Fruit fly (Drosophila melanogaster) whole organism, prepupa: ENCODE data around the gene Inx2.
A peak's percentile ranks its signal among the peaks of the same experiment; 100 is the strongest.

Source experiments
- CG10631 ChIP-seq: fragments of 200-800 bp; sonication (Bioruptor generic); optimal IDR thresholded peaks from 2 replicates; lab custom pipeline; 2016; ENCODE audit warnings: missing biosample characterization, missing genetic modification characterization
- CG10669 ChIP-seq: fragments of 200-800 bp; sonication (Bioruptor generic); optimal IDR thresholded peaks from 3 replicates; lab custom pipeline; 2018; ENCODE audit warnings: missing biosample characterization, mild to moderate bottlenecking, missing genetic modification characterization, moderate library complexity
- CG11294 ChIP-seq: fragments of 200-800 bp; sonication (Bioruptor generic); IDR thresholded peaks from 2 replicates; pipeline ENCODE4 v1.3.6; 2022; ENCODE audit warnings: missing biosample characterization, missing genetic modification characterization
- CG11762 ChIP-seq: fragments of 200-800 bp; sonication (Bioruptor generic); optimal IDR thresholded peaks from 3 replicates; lab custom pipeline; 2016; ENCODE audit warnings: missing biosample characterization, missing genetic modification characterization; ENCODE audit not compliant: insufficient read depth
- CG11902 ChIP-seq: fragments of 200-800 bp; sonication (Bioruptor generic); optimal IDR thresholded peaks from 3 replicates; lab custom pipeline; 2016; ENCODE audit warnings: missing biosample characterization, missing genetic modification characterization
- CG1621 ChIP-seq: fragments of 200-800 bp; sonication (Bioruptor generic); optimal IDR thresholded peaks from 3 replicates; lab custom pipeline; 2018; ENCODE audit warnings: missing biosample characterization, mild to moderate bottlenecking, missing genetic modification characterization
- CG3032 ChIP-seq: fragments of 200-800 bp; optimal IDR thresholded peaks from 2 replicates; lab custom pipeline; 2019; ENCODE audit warnings: missing biosample characterization, mild to moderate bottlenecking, missing genetic modification characterization, moderate library complexity
- CG31627 ChIP-seq: fragments of 200-800 bp; sonication (Bioruptor generic); optimal IDR thresholded peaks from 3 replicates; lab custom pipeline; 2016; ENCODE audit warnings: missing biosample characterization, missing genetic modification characterization
- CG32006 ChIP-seq: fragments of 200-800 bp; sonication (Bioruptor generic); optimal IDR thresholded peaks from 3 replicates; lab custom pipeline; 2017; ENCODE audit warnings: missing biosample characterization, mild to moderate bottlenecking, missing genetic modification characterization
- CG4318 ChIP-seq: fragments of 200-800 bp; sonication (Bioruptor generic); optimal IDR thresholded peaks from 3 replicates; lab custom pipeline; 2017; ENCODE audit warnings: missing biosample characterization, mild to moderate bottlenecking, missing genetic modification characterization
- CG6163 ChIP-seq: fragments of 200-800 bp; sonication (Bioruptor generic); IDR thresholded peaks from 3 replicates; pipeline ENCODE4 v1.3.6; 2022; ENCODE audit warnings: missing biosample characterization, missing genetic modification characterization
- CG6276 ChIP-seq: fragments of 200-800 bp; sonication (Bioruptor generic); optimal IDR thresholded peaks from 2 replicates; lab custom pipeline; 2017; ENCODE audit warnings: missing biosample characterization, mild to moderate bottlenecking, missing genetic modification characterization
- CG6792 ChIP-seq: fragments of 200-800 bp; sonication (Bioruptor generic); optimal IDR thresholded peaks from 3 replicates; lab custom pipeline; 2016; ENCODE audit warnings: missing biosample characterization, missing genetic modification characterization
- CG6808 ChIP-seq: fragments of 200-800 bp; sonication (Bioruptor generic); optimal IDR thresholded peaks from 3 replicates; lab custom pipeline; 2017; ENCODE audit warnings: missing biosample characterization, missing genetic modification characterization, mild to moderate bottlenecking, moderate library complexity, missing genetic modification reagents
- CG8319 ChIP-seq: fragments of 200-800 bp; sonication (Bioruptor generic); optimal IDR thresholded peaks from 3 replicates; lab custom pipeline; 2016; ENCODE audit warnings: missing biosample characterization, missing genetic modification characterization
- CG8632 ChIP-seq: fragments of 200-800 bp; sonication (Bioruptor generic); optimal IDR thresholded peaks from 3 replicates; lab custom pipeline; 2016; ENCODE audit warnings: missing biosample characterization, missing genetic modification characterization
- CG9139 ChIP-seq: fragments of 200-800 bp; sonication (Bioruptor generic); optimal IDR thresholded peaks from 3 replicates; lab custom pipeline; 2017; ENCODE audit warnings: missing biosample characterization, mild to moderate bottlenecking, missing genetic modification characterization
- Eip75B ChIP-seq: fragments of 200-800 bp; sonication (Bioruptor generic); optimal IDR thresholded peaks from 3 replicates; lab custom pipeline; 2016; ENCODE audit warnings: missing biosample characterization, missing genetic modification characterization
- Eip78C ChIP-seq: fragments of 200-800 bp; sonication (Bioruptor generic); peaks from one replicate; lab custom pipeline; 2016; ENCODE audit warnings: missing biosample characterization, missing genetic modification characterization
- Eip93F ChIP-seq: fragments of 200-800 bp; sonication (Bioruptor generic); optimal IDR thresholded peaks from 2 replicates; lab custom pipeline; 2016; ENCODE audit warnings: missing biosample characterization, mild to moderate bottlenecking, missing genetic modification characterization
- Gug ChIP-seq: fragments of 200-800 bp; sonication (Bioruptor generic); IDR thresholded peaks from 2 replicates; pipeline ENCODE4 v1.3.6; 2022; ENCODE audit warnings: missing biosample characterization, missing genetic modification characterization
- Hr4 ChIP-seq: fragments of 200-800 bp; sonication (Bioruptor generic); optimal IDR thresholded peaks from 3 replicates; lab custom pipeline; 2016; ENCODE audit warnings: missing biosample characterization, missing genetic modification characterization
- Met ChIP-seq: fragments of 200-800 bp; sonication (Bioruptor generic); optimal IDR thresholded peaks from 3 replicates; lab custom pipeline; 2016; ENCODE audit warnings: missing biosample characterization, missing genetic modification characterization
- OdsH ChIP-seq: fragments of 200-800 bp; sonication (Bioruptor generic); optimal IDR thresholded peaks from 3 replicates; lab custom pipeline; 2016; ENCODE audit warnings: missing biosample characterization, missing genetic modification characterization
- Smox ChIP-seq: fragments of 200-800 bp; sonication (Bioruptor generic); optimal IDR thresholded peaks from 3 replicates; lab custom pipeline; 2016; ENCODE audit warnings: missing biosample characterization, missing genetic modification characterization
- Sox102F ChIP-seq: fragments of 200-800 bp; sonication (Bioruptor generic); optimal IDR thresholded peaks from 2 replicates; lab custom pipeline; 2016; ENCODE audit warnings: missing biosample characterization, mild to moderate bottlenecking, missing genetic modification characterization
- Sox14 ChIP-seq: fragments of 200-800 bp; sonication (Bioruptor generic); optimal IDR thresholded peaks from 3 replicates; lab custom pipeline; 2016; ENCODE audit warnings: missing biosample characterization, missing genetic modification characterization
- Sox15 ChIP-seq: fragments of 200-800 bp; sonication (Bioruptor generic); optimal IDR thresholded peaks from 3 replicates; lab custom pipeline; 2016; ENCODE audit warnings: missing biosample characterization, missing genetic modification characterization
- achi ChIP-seq: fragments of 200-800 bp; sonication (Bioruptor generic); optimal IDR thresholded peaks from 3 replicates; lab custom pipeline; 2016; ENCODE audit warnings: missing biosample characterization, missing genetic modification characterization
- eg ChIP-seq: fragments of 200-800 bp; sonication (Bioruptor generic); IDR thresholded peaks from 3 replicates; pipeline ENCODE4 v1.3.6; 2022; ENCODE audit warnings: missing biosample characterization, missing genetic modification characterization
- esn ChIP-seq: fragments of 200-800 bp; sonication (Bioruptor generic); optimal IDR thresholded peaks from 2 replicates; lab custom pipeline; 2016; ENCODE audit warnings: missing biosample characterization, mild to moderate bottlenecking, missing genetic modification characterization, moderate library complexity
- fd85E ChIP-seq: fragments of 200-800 bp; sonication (Bioruptor generic); optimal IDR thresholded peaks from 3 replicates; lab custom pipeline; 2016; ENCODE audit warnings: missing biosample characterization, missing genetic modification characterization
- fkh ChIP-seq: fragments of 200-800 bp; sonication (Bioruptor generic); optimal IDR thresholded peaks from 3 replicates; lab custom pipeline; 2017; ENCODE audit warnings: missing biosample characterization, mild to moderate bottlenecking, missing genetic modification characterization, moderate library complexity
- lz ChIP-seq: fragments of 200-800 bp; sonication (Bioruptor generic); optimal IDR thresholded peaks from 3 replicates; lab custom pipeline; 2016; ENCODE audit warnings: missing biosample characterization, missing genetic modification characterization
- net ChIP-seq: fragments of 200-800 bp; sonication (Bioruptor generic); optimal IDR thresholded peaks from 3 replicates; lab custom pipeline; 2016; ENCODE audit warnings: missing biosample characterization, missing genetic modification characterization
- pdm3 ChIP-seq: fragments of 200-800 bp; sonication (Bioruptor generic); optimal IDR thresholded peaks from 3 replicates; lab custom pipeline; 2016; ENCODE audit warnings: missing biosample characterization, missing genetic modification characterization
- salr ChIP-seq, 2 experiments: fragments of 200-800 bp; sonication (Bioruptor generic); optimal IDR thresholded peaks; 3 replicates each; lab custom pipeline; 2016 to 2018; ENCODE audit warnings: missing biosample characterization in 2 of 2, missing genetic modification characterization in 2 of 2, mild to moderate bottlenecking in 1 of 2
- spab ChIP-seq: fragments of 200-800 bp; sonication (Bioruptor generic); optimal IDR thresholded peaks from 2 replicates; lab custom pipeline; 2017; ENCODE audit warnings: missing biosample characterization, mild to moderate bottlenecking, missing genetic modification characterization, missing genetic modification reagents
- ss ChIP-seq, 2 experiments: fragments of 200-800 bp; sonication (Bioruptor generic); optimal IDR thresholded peaks; 2 replicates in 1 of 2; 3 replicates in 1 of 2; lab custom pipeline; 2017 to 2018; ENCODE audit warnings: mild to moderate bottlenecking in 2 of 2, missing biosample characterization in 2 of 2, missing genetic modification characterization in 2 of 2, moderate library complexity in 1 of 2
- svp ChIP-seq: fragments of 200-800 bp; sonication (Bioruptor generic); peaks from one replicate; lab custom pipeline; 2016; ENCODE audit warnings: missing biosample characterization, missing genetic modification characterization
- topi ChIP-seq: fragments of 200-800 bp; sonication (Bioruptor generic); optimal IDR thresholded peaks from 3 replicates; lab custom pipeline; 2016; ENCODE audit warnings: missing biosample characterization, missing genetic modification characterization
- vri ChIP-seq: fragments of 200-800 bp; sonication (Bioruptor generic); optimal IDR thresholded peaks from 3 replicates; lab custom pipeline; 2016; ENCODE audit warnings: missing biosample characterization, mild to moderate bottlenecking, missing genetic modification characterization

Inx2 gene

DNA sequence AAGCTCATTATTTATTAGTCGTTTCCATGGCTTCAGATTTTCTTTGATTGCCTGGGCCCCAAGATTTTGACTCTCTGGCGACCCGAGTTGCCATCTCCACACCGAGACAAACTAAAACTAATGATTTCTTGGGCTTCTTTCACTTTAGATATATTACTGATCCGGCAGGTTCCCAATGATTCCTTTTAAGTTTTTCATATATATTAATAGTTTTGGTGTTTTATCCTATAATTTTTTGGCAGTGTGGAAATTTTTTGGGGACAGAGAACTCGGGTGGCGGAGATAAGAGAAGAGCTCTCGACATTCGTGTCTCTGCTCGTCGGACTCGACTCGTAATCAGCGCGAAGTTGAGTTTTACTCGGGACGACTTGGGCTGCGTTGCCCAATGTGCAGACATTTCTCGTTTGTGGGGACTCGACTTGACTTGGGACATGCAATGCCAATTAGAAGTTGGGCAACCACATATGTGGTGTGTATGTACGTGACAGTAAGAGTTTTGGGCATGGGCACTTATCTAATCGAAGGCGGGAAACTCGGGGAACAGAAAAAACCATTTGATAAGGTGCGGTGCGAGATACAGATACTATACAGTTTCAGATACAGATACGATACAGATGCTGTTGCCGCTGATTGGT is 2.8 kb downstream of the Inx2 start (continued):
- TF ChIP-seq CG9139 (GFP tag; lab: Kevin White, UChicago): no peak
- TF ChIP-seq vri (GFP tag; lab: Kevin White, UChicago): peak; percentile 56
- no peak for TF ChIP-seq Sox15
- no peak for TF ChIP-seq CG11294
- peak; percentile 8 for TF ChIP-seq OdsH (GFP tag; lab: Kevin White, UChicago)
- TF ChIP-seq CG8632 (GFP tag; lab: Kevin White, UChicago): no peak
- peak; percentile 33 for TF ChIP-seq CG6276 (GFP tag; lab: Kevin White, UChicago)
- TF ChIP-seq Eip93F (GFP tag; lab: Kevin White, UChicago): no peak
- TF ChIP-seq Sox102F (GFP tag; lab: Kevin White, UChicago): peak; percentile 37
- peak; percentile 7 for TF ChIP-seq Sox14 (GFP tag; lab: Kevin White, UChicago)
- TF ChIP-seq CG31627: no peak
- TF ChIP-seq CG32006 (GFP tag; lab: Kevin White, UChicago): peak; percentile 61
- TF ChIP-seq lz (GFP tag; lab: Kevin White, UChicago): no peak
- TF ChIP-seq CG4318 (GFP tag; lab: Kevin White, UChicago): no peak
- peak; percentile 74 for TF ChIP-seq Eip78C

DNA sequence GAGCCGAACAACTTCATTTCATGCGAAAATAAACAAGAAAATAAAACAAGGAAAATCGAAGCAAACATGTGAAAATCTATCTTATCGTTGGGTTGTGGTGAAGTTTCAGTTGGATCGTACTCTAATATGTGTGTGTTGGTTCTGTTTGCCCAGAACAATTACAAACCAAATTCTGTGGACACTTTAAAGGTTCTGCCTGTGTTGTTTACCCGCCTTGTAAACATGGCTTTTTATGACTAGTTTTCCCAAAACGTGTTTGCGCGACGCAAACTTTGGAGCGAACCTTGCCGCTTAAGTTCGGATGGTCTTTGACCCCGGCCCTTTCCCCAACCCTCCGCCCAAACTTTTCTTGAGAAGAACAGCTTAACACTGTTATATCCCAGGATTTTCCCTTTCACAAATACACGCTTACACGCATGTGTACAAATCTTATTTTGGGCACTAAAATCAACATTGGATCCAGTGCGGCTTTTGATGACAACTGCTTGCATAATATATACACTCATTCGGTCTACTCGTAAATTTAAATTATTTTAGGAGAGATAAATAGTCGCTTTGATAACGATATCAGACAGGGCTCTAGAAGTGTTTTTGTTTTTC is 5.7 kb downstream of the Inx2 start:
- TF ChIP-seq CG8632 (GFP tag; lab: Kevin White, UChicago): no peak
- TF ChIP-seq svp (GFP tag; lab: Kevin White, UChicago): peak; percentile 30
- no peak for TF ChIP-seq vri (GFP tag; lab: Kevin White, UChicago)
- peak; percentile 31 for TF ChIP-seq Eip78C
- peak; percentile 3 for TF ChIP-seq Met
- TF ChIP-seq Eip93F (GFP tag; lab: Kevin White, UChicago): no peak
- TF ChIP-seq ss (GFP tag; optimal IDR thresholded peaks at IDR 0.05; lab: Kevin White, UChicago): no peak
- peak; percentile 98 for TF ChIP-seq fkh (GFP tag; lab: Kevin White, UChicago)
- TF ChIP-seq esn: no peak

DNA sequence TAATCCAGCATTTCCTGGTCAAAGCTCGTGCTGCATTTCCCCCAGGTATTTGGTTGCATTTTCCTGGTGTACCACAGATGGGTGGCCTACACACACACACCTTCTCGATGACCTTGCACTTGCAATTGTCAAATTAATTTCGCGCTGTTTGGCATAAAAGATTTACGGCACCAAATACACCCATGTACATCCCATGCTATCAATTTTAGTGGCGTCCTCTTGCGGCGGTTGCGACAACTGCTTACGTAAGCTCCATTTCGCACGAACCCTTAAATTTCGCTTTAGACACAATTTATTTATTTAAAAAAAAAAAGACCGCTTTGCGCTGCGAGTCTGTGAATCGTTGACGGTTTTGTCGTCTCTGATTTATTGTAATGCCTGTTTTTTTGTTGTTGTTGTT is 7.0 kb downstream of the Inx2 start:
- TF ChIP-seq pdm3 (GFP tag; lab: Kevin White, UChicago) (no peak), eg (GFP tag; lab: Robert Waterston, UW) (no peak), Hr4 (GFP tag; lab: Kevin White, UChicago) (no peak), ss (GFP tag; optimal IDR thresholded peaks at IDR 0.05; lab: Kevin White, UChicago) (no peak), CG8632 (GFP tag; lab: Kevin White, UChicago) (no peak), CG3032 (tag; lab: Kevin White, UChicago) (no peak), salr (GFP tag; optimal IDR thresholded peaks at IDR 0.05; lab: Kevin White, UChicago) (no peak), CG31627 (no peak), achi (no peak), Sox14 (GFP tag; lab: Kevin White, UChicago) (no peak), vri (GFP tag; lab: Kevin White, UChicago) (no peak)
- TF ChIP-seq, all 60 proteins: peak for 0

DNA sequence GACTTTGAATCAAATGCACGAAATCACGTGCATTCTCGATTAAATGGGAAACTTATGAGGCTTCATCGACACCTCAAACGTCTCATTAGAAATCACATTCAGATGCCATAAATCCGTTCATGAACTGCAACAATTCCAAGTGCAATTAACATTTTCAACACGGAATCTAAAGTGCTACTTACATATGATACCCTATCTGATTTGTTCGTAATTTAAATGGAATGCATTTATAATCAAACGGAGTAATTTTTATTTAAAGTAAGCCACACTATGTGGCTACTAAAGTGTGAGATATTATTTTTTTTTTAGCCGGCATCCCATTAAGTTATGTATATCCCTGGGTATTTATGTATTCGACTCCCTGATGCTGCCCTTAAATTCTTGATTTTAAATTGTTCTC is 9.2 kb downstream of the Inx2 start:
- no peak for TF ChIP-seq CG8319 (GFP tag; lab: Kevin White, UChicago)
- TF ChIP-seq CG6792 (GFP tag; lab: Kevin White, UChicago): peak; percentile 1
- peak; percentile 76 for TF ChIP-seq Eip78C
- peak; percentile 49 for TF ChIP-seq esn
- TF ChIP-seq Gug (GFP tag; lab: Robert Waterston, UW): no peak
- TF ChIP-seq CG6808 (GFP tag; lab: Kevin White, UChicago): no peak
- TF ChIP-seq topi: peak; percentile 37
- TF ChIP-seq CG10669 (GFP tag; lab: Kevin White, UChicago): peak; percentile 19
- no peak for TF ChIP-seq CG1621 (tag; lab: Kevin White, UChicago)
- peak; percentile 26 for TF ChIP-seq OdsH (GFP tag; lab: Kevin White, UChicago)
- no peak for TF ChIP-seq ss (GFP tag; optimal IDR thresholded peaks at IDR 0.05; lab: Kevin White, UChicago)
- peak; percentile 37 for TF ChIP-seq pdm3 (GFP tag; lab: Kevin White, UChicago)
- no peak for TF ChIP-seq CG11902
- TF ChIP-seq spab (GFP tag; lab: Kevin White, UChicago): no peak
- no peak for TF ChIP-seq Eip75B
- no peak for TF ChIP-seq fd85E (GFP tag; lab: Kevin White, UChicago)
- TF ChIP-seq Met: peak; percentile 51
- no peak for TF ChIP-seq CG11294
- TF ChIP-seq CG10631 (GFP tag; lab: Kevin White, UChicago): peak; percentile 24
- TF ChIP-seq CG11762: no peak
- TF ChIP-seq Hr4 (GFP tag; lab: Kevin White, UChicago): no peak
- TF ChIP-seq CG32006 (GFP tag; lab: Kevin White, UChicago): no peak
- peak; percentile 27 for TF ChIP-seq CG3032 (tag; lab: Kevin White, UChicago)
- TF ChIP-seq Smox (GFP tag; lab: Kevin White, UChicago): peak; percentile 29
- TF ChIP-seq CG6163 (GFP tag; lab: Robert Waterston, UW): peak; percentile 19; the same call in 1 of the 3 replicates
- TF ChIP-seq salr (GFP tag; optimal IDR thresholded peaks at IDR 0.05; lab: Kevin White, UChicago): no peak
- peak; percentile 0 for TF ChIP-seq net (GFP tag; lab: Kevin White, UChicago)
- no peak for TF ChIP-seq lz (GFP tag; lab: Kevin White, UChicago)
